Worm (Caenorhabditis elegans): ENCODE results near the gene F36H5.4.

ce11 chrII:1756582-1756981 is 5.1 kb upstream of the F36H5.4 start, which contains the start of gene fbxb-53:
- TF ChIP-seq W03F9.2 (tag; optimal IDR thresholded peaks at IDR 0.05) (no peak), him-1 (tag; optimal IDR thresholded peaks at IDR 0.05) (no peak), dao-5 (tag; optimal IDR thresholded peaks at IDR 0.05) (no peak)

Data from whole organism, L4/young adult.